Fruit fly (Drosophila melanogaster): ENCODE measurements around the gene Mbs.

dm6 chr3L:16033090-16033828 lies 18.5 kb upstream of the Mbs start, which contains the start of the genes CG42717 and CG42716:
- TF ChIP-seq eg (GFP tag; IDR thresholded peaks at IDR 0.05) (no peak), Hr39 (GFP tag; optimal IDR thresholded peaks at IDR 0.05) (no peak), CG4318 (GFP tag; optimal IDR thresholded peaks at IDR 0.05) (no peak), salr (GFP tag; optimal IDR thresholded peaks at IDR 0.05) (no peak), OdsH (GFP tag; optimal IDR thresholded peaks at IDR 0.05) (no peak), Sox102F (GFP tag; optimal IDR thresholded peaks at IDR 0.05) (no peak), CG6792 (GFP tag; optimal IDR thresholded peaks at IDR 0.05) (no peak), lz (GFP tag; optimal IDR thresholded peaks at IDR 0.05) (no peak), CG11762 (GFP tag; optimal IDR thresholded peaks at IDR 0.05; ENCODE audit: insufficient read depth) (no peak), Smox (GFP tag; optimal IDR thresholded peaks at IDR 0.05) (no peak), net (GFP tag; optimal IDR thresholded peaks at IDR 0.05) (no peak)

Measured in whole organism, prepupa.